Worm (Caenorhabditis elegans) whole organism, L2 larva: Measurements from ENCODE around the gene irld-18.

Experiments used
- F13H6.1 ChIP-seq: sonication (generic microtip); optimal IDR thresholded peaks from 2 replicates; lab custom pipeline; 2016; ENCODE audit warnings: missing genetic modification characterization, missing compliant biosample characterization
- R02D3.7 ChIP-seq: fragments of 150-350 bp; optimal IDR thresholded peaks from 2 replicates; lab custom pipeline; 2014; ENCODE audit warnings: missing biosample characterization, missing genetic modification characterization
- Y55F3AM.14 ChIP-seq: fragments of 200-800 bp; sonication (Bioruptor generic); optimal IDR thresholded peaks from 2 replicates; lab custom pipeline; 2018; ENCODE audit warnings: mild to moderate bottlenecking, missing genetic modification characterization, missing compliant biosample characterization
- ZK546.5 ChIP-seq: sonication (generic microtip); optimal IDR thresholded peaks from 2 replicates; lab custom pipeline; 2017; ENCODE audit warnings: missing biosample characterization, missing genetic modification characterization
- alr-1 ChIP-seq: fragments of 150-350 bp; optimal IDR thresholded peaks from 2 replicates; lab custom pipeline; 2014; ENCODE audit warnings: missing biosample characterization, missing genetic modification characterization
- aly-2 ChIP-seq: fragments of 150-350 bp; optimal IDR thresholded peaks from 2 replicates; lab custom pipeline; 2014; ENCODE audit warnings: missing biosample characterization, missing genetic modification characterization
- ama-1 ChIP-seq: fragments of 150-350 bp; optimal IDR thresholded peaks from 2 replicates; lab custom pipeline; 2018; ENCODE audit warnings: inconsistent platforms
- ceh-16 ChIP-seq: fragments of 150-350 bp; optimal IDR thresholded peaks from 2 replicates; lab custom pipeline; 2014; ENCODE audit warnings: missing biosample characterization, missing genetic modification characterization
- ceh-82 ChIP-seq: fragments of 150-350 bp; optimal IDR thresholded peaks from 2 replicates; lab custom pipeline; 2014; ENCODE audit warnings: missing biosample characterization, missing genetic modification characterization
- crh-2 ChIP-seq: sonication (generic microtip); optimal IDR thresholded peaks from 2 replicates; lab custom pipeline; 2017; ENCODE audit warnings: missing biosample characterization, missing genetic modification characterization
- dmd-4 ChIP-seq: sonication (generic microtip); optimal IDR thresholded peaks from 2 replicates; lab custom pipeline; 2017; ENCODE audit warnings: missing biosample characterization, missing genetic modification characterization
- egl-27 ChIP-seq: sonication (generic microtip); optimal IDR thresholded peaks from 3 replicates; lab custom pipeline; 2017; ENCODE audit warnings: missing biosample characterization, missing genetic modification reagents, missing genetic modification characterization
- elt-1 ChIP-seq: fragments of 150-350 bp; optimal IDR thresholded peaks from 2 replicates; lab custom pipeline; 2014; ENCODE audit warnings: missing biosample characterization, missing genetic modification characterization
- elt-3 ChIP-seq: sonication (generic microtip); optimal IDR thresholded peaks from 2 replicates; lab custom pipeline; 2017; ENCODE audit warnings: missing biosample characterization, missing genetic modification characterization
- fos-1 ChIP-seq: fragments of 150-350 bp; optimal IDR thresholded peaks from 2 replicates; lab custom pipeline; 2014; ENCODE audit warnings: missing biosample characterization, missing genetic modification characterization
- gmeb-1 ChIP-seq: fragments of 150-350 bp; optimal IDR thresholded peaks from 2 replicates; lab custom pipeline; 2014; ENCODE audit warnings: missing biosample characterization, missing genetic modification characterization
- lin-11 ChIP-seq: fragments of 150-350 bp; sonication (generic microtip); optimal IDR thresholded peaks from 2 replicates; lab custom pipeline; 2014; ENCODE audit warnings: missing biosample characterization, missing genetic modification characterization, inconsistent platforms, mixed read lengths
- lin-13 ChIP-seq: fragments of 150-350 bp; optimal IDR thresholded peaks from 2 replicates; lab custom pipeline; 2014; ENCODE audit warnings: missing biosample characterization, missing genetic modification reagents, missing genetic modification characterization
- lin-39 ChIP-seq: fragments of 150-350 bp; optimal IDR thresholded peaks from 2 replicates; lab custom pipeline; 2014; ENCODE audit warnings: missing biosample characterization, missing genetic modification reagents, missing genetic modification characterization
- lsy-2 ChIP-seq, 2 experiments: fragments of 150-350 bp in 1 of 2; sonication (generic microtip) in 1 of 2; optimal IDR thresholded peaks; 2 replicates each; lab custom pipeline; 2014 to 2017; ENCODE audit warnings: missing biosample characterization in 2 of 2, missing genetic modification characterization in 2 of 2
- mab-5 ChIP-seq: fragments of 150-350 bp; optimal IDR thresholded peaks from 2 replicates; lab custom pipeline; 2014; ENCODE audit warnings: missing biosample characterization, missing genetic modification characterization
- mbf-1 ChIP-seq: sonication (generic microtip); optimal IDR thresholded peaks from 2 replicates; lab custom pipeline; 2017; ENCODE audit warnings: missing biosample characterization, missing genetic modification characterization
- mdl-1 ChIP-seq, 2 experiments: fragments of 150-350 bp in 1 of 2; sonication (generic microtip) in 1 of 2; optimal IDR thresholded peaks; 2 replicates each; lab custom pipeline; 2017; ENCODE audit warnings: missing biosample characterization in 2 of 2, missing genetic modification characterization in 2 of 2
- nhr-10 ChIP-seq: sonication (generic microtip); optimal IDR thresholded peaks from 2 replicates; lab custom pipeline; 2017; ENCODE audit warnings: missing biosample characterization, missing genetic modification characterization
- nhr-11 ChIP-seq: fragments of 150-350 bp; optimal IDR thresholded peaks from 2 replicates; lab custom pipeline; 2014; ENCODE audit warnings: missing biosample characterization, missing genetic modification characterization
- nhr-12 ChIP-seq: fragments of 150-350 bp; optimal IDR thresholded peaks from 2 replicates; lab custom pipeline; 2014; ENCODE audit warnings: missing biosample characterization, missing genetic modification characterization
- nhr-129 ChIP-seq: fragments of 150-350 bp; optimal IDR thresholded peaks from 2 replicates; lab custom pipeline; 2014; ENCODE audit warnings: missing biosample characterization, missing genetic modification characterization
- nhr-21 ChIP-seq: fragments of 150-350 bp; optimal IDR thresholded peaks from 2 replicates; lab custom pipeline; 2014; ENCODE audit warnings: missing biosample characterization, missing genetic modification characterization
- nhr-23 ChIP-seq: fragments of 150-350 bp; optimal IDR thresholded peaks from 2 replicates; lab custom pipeline; 2014; ENCODE audit warnings: missing biosample characterization, missing genetic modification reagents, missing genetic modification characterization
- nhr-237 ChIP-seq: fragments of 150-350 bp; optimal IDR thresholded peaks from 2 replicates; lab custom pipeline; 2014; ENCODE audit warnings: missing biosample characterization, missing genetic modification characterization
- nhr-25 ChIP-seq: fragments of 150-350 bp; sonication (generic microtip); optimal IDR thresholded peaks from 3 replicates; lab custom pipeline; 2014; ENCODE audit warnings: missing biosample characterization, missing genetic modification characterization
- nhr-6 ChIP-seq: fragments of 150-350 bp; optimal IDR thresholded peaks from 2 replicates; lab custom pipeline; 2014; ENCODE audit warnings: missing biosample characterization, missing genetic modification characterization
- nhr-77 ChIP-seq: fragments of 150-350 bp; optimal IDR thresholded peaks from 2 replicates; lab custom pipeline; 2014; ENCODE audit warnings: missing biosample characterization, missing genetic modification characterization
- peb-1 ChIP-seq: fragments of 150-350 bp; optimal IDR thresholded peaks from 2 replicates; lab custom pipeline; 2014; ENCODE audit warnings: missing biosample characterization, missing genetic modification characterization
- sem-4 ChIP-seq: fragments of 150-350 bp; optimal IDR thresholded peaks from 2 replicates; lab custom pipeline; 2014; ENCODE audit warnings: missing biosample characterization, missing genetic modification reagents, missing genetic modification characterization
- skn-1 ChIP-seq: sonication (generic microtip); optimal IDR thresholded peaks from 2 replicates; lab custom pipeline; 2017; ENCODE audit warnings: missing biosample characterization, missing genetic modification characterization
- sma-3 ChIP-seq: sonication (generic microtip); optimal IDR thresholded peaks from 2 replicates; lab custom pipeline; 2016; ENCODE audit warnings: missing genetic modification reagents, missing genetic modification characterization, missing compliant biosample characterization
- sma-9 ChIP-seq, 2 experiments: fragments of 150-350 bp in 1 of 2; sonication (generic microtip) in 1 of 2; optimal IDR thresholded peaks; 2 replicates each; lab custom pipeline; 2014 to 2016; ENCODE audit warnings: missing genetic modification characterization in 2 of 2, mild to moderate bottlenecking in 1 of 2, missing biosample characterization in 1 of 2, missing compliant biosample characterization in 1 of 2, missing genetic modification reagents in 1 of 2, moderate library complexity in 1 of 2
- snpc-4 ChIP-seq: fragments of 150-350 bp; optimal IDR thresholded peaks from 2 replicates; lab custom pipeline; 2014; ENCODE audit warnings: missing biosample characterization, missing genetic modification characterization
- unc-39 ChIP-seq: fragments of 150-350 bp; optimal IDR thresholded peaks from 2 replicates; lab custom pipeline; 2014; ENCODE audit warnings: missing biosample characterization, missing genetic modification characterization
- unc-55 ChIP-seq: fragments of 150-350 bp; sonication (generic microtip); optimal IDR thresholded peaks from 3 replicates; lab custom pipeline; 2014; ENCODE audit warnings: missing biosample characterization, missing genetic modification reagents, missing genetic modification characterization
- unc-62 ChIP-seq: fragments of 150-350 bp; optimal IDR thresholded peaks from 2 replicates; lab custom pipeline; 2014; ENCODE audit warnings: missing biosample characterization, missing genetic modification reagents, missing genetic modification characterization
- zag-1 ChIP-seq: fragments of 150-350 bp; optimal IDR thresholded peaks from 2 replicates; lab custom pipeline; 2014; ENCODE audit warnings: missing biosample characterization, missing genetic modification characterization
- ztf-1 ChIP-seq: fragments of 200-800 bp; sonication (Bioruptor generic); conservative IDR thresholded peaks from 2 replicates; pipeline ENCODE4 v1.3.6; 2022; ENCODE audit warnings: missing genetic modification characterization, missing compliant biosample characterization
- ztf-11 ChIP-seq: sonication (generic microtip); optimal IDR thresholded peaks from 2 replicates; lab custom pipeline; 2017; ENCODE audit warnings: missing biosample characterization, missing genetic modification characterization
- ztf-4 ChIP-seq: fragments of 150-350 bp; optimal IDR thresholded peaks from 2 replicates; lab custom pipeline; 2014; ENCODE audit warnings: missing biosample characterization, missing genetic modification characterization

Gene irld-18

DNA sequence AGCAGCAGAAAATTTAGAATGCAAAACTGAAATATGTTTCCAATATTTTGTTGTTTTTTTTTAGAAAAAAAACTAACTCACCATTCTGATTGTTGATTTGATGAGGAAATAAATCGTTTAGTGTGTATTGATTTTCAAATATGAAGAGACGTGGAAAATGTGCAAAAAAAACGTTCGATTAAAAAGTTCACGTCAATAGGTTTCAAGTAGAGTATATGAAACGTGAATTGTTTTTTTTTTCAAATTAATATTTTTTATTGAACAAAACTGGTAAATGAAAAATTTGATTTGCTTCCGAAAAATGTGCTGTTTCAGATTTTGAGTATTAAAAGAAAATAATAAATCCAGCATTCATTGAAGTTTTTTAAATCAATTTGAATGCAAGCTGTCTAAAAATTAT is at the start of gene irld-18:
irld-18 (minus strand) TSS at position 101 of the 400 bp plus-strand sequence.
- no peak for TF ChIP-seq aly-2 (tag; lab: Kevin White, UChicago)
- TF ChIP-seq nhr-77 (tag; lab: Kevin White, UChicago), result no peak
- TF ChIP-seq lin-39 (tag; lab: Kevin White, UChicago), result no peak
- no peak for TF ChIP-seq lin-13 (GFP tag; lab: Kevin White, UChicago)
- TF ChIP-seq ZK546.5 (tag; lab: Kevin White, UChicago), result no peak
- no peak for TF ChIP-seq skn-1 (tag; lab: Kevin White, UChicago)
- TF ChIP-seq mbf-1 (tag; lab: Kevin White, UChicago), result no peak
- TF ChIP-seq alr-1 (tag; lab: Kevin White, UChicago), result no peak
- no peak for TF ChIP-seq ztf-11 (tag; lab: Kevin White, UChicago)
- TF ChIP-seq unc-55, result no peak
- TF ChIP-seq snpc-4 (tag; lab: Kevin White, UChicago), result no peak
- no peak for TF ChIP-seq ztf-1
- TF ChIP-seq ztf-4 (tag; lab: Kevin White, UChicago), result no peak
- TF ChIP-seq nhr-23 (tag; lab: Kevin White, UChicago), result no peak
- no peak for TF ChIP-seq nhr-129 (tag; lab: Kevin White, UChicago)
- TF ChIP-seq egl-27 (tag; lab: Kevin White, UChicago), result no peak
- no peak for TF ChIP-seq crh-2 (tag; lab: Kevin White, UChicago)
- TF ChIP-seq elt-3, result no peak

DNA sequence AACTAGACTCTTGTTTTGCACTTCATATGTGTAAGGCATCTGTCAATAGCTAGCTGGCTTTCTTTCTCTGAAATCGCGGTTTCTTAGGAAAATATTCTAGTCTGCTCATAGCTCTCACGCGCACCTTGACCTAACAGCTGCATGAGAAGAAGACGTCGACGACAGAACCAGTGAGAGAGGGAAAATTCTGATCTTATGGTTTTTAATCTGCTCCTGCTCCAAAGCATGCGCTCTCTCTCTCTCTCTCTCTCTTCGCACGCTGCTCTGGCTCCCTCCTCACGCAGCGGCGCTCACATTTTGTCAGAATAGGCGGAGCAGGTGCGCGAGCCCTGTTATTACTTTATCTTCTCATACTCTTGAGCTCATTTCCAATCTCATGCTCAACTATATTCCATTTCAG is 41.3 kb upstream of the irld-18 start:
- peak; percentile 23 for TF ChIP-seq Y55F3AM.14
- TF ChIP-seq nhr-6 (tag; lab: Kevin White, UChicago), result peak; percentile 52
- peak; percentile 34 for TF ChIP-seq F13H6.1 (tag; lab: Kevin White, UChicago)
- TF ChIP-seq nhr-12 (tag; lab: Kevin White, UChicago), result no peak
- no peak for TF ChIP-seq nhr-237 (tag; lab: Kevin White, UChicago)
- no peak for TF ChIP-seq fos-1
- TF ChIP-seq nhr-23 (tag; lab: Kevin White, UChicago), result no peak
- TF ChIP-seq nhr-10, result no peak
- TF ChIP-seq lsy-2 (tag; optimal IDR thresholded peaks at IDR 0.05; lab: Kevin White, UChicago), result peak in 1 of 2 experiments; percentile 21
- peak; percentile 29 for TF ChIP-seq sma-9 (GFP tag; optimal IDR thresholded peaks at IDR 0.05; lab: Kevin White, UChicago)
- no peak for TF ChIP-seq sma-9 (tag; optimal IDR thresholded peaks at IDR 0.05; lab: Kevin White, UChicago)
- peak; percentile 14 for TF ChIP-seq lin-11
- no peak for TF ChIP-seq elt-1 (tag; lab: Kevin White, UChicago)
- TF ChIP-seq nhr-129 (tag; lab: Kevin White, UChicago), result peak; percentile 57
- no peak for TF ChIP-seq mdl-1 (tag; optimal IDR thresholded peaks at IDR 0.05; lab: Kevin White, UChicago)
- no peak for TF ChIP-seq mbf-1 (tag; lab: Kevin White, UChicago)
- TF ChIP-seq ztf-1, result no peak
- TF ChIP-seq R02D3.7 (tag; lab: Kevin White, UChicago), result no peak
- TF ChIP-seq dmd-4 (tag; lab: Kevin White, UChicago), result no peak
- TF ChIP-seq zag-1 (tag; lab: Kevin White, UChicago), result no peak
- no peak for TF ChIP-seq lin-13 (GFP tag; lab: Kevin White, UChicago)
- TF ChIP-seq ama-1 (lab: Kevin White, UChicago), result peak; percentile 33
- TF ChIP-seq unc-55, result no peak
- no peak for TF ChIP-seq peb-1 (tag; lab: Kevin White, UChicago)
- no peak for TF ChIP-seq skn-1 (tag; lab: Kevin White, UChicago)
- no peak for TF ChIP-seq gmeb-1 (tag; lab: Kevin White, UChicago)

- TF ChIP-seq unc-62 (GFP tag; lab: Kevin White, UChicago), result no peak
- TF ChIP-seq nhr-21 (tag; lab: Kevin White, UChicago), result peak; percentile 10
These were observed 40.3 kb upstream of the irld-18 start for ce11 chrIV:14621117-14621516.

DNA sequence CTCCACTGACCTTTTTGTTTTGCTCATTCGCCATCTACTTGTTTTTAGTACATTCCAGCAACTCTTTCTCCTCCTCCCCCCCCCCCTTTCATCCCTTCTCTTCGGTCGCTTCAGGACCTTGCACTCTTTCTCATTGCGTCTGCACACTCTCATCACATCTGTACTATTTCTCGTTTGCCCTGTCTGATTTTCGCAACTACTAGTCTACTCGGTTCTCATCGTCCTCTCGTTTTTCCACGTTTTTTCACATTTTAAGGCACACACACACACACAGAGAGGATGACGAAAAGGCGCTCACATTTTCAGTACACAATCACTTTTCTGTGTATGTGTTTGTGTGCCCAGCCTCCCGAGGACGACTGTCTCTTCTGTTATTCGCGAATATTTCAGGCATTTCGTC is 39.7 kb upstream of the irld-18 start:
- TF ChIP-seq dmd-4 (tag; lab: Kevin White, UChicago) (no peak), ztf-11 (tag; lab: Kevin White, UChicago) (no peak), sem-4 (tag; lab: Kevin White, UChicago) (no peak), gmeb-1 (tag; lab: Kevin White, UChicago) (peak; percentile 19), F13H6.1 (tag; lab: Kevin White, UChicago) (peak; percentile 79), aly-2 (tag; lab: Kevin White, UChicago) (no peak), sma-9 (GFP tag; optimal IDR thresholded peaks at IDR 0.05; lab: Kevin White, UChicago) (peak; percentile 64), sma-9 (tag; optimal IDR thresholded peaks at IDR 0.05; lab: Kevin White, UChicago) (no peak), nhr-10 (no peak), crh-2 (tag; lab: Kevin White, UChicago) (peak; percentile 81), nhr-12 (tag; lab: Kevin White, UChicago) (no peak), R02D3.7 (tag; lab: Kevin White, UChicago) (no peak), mdl-1 (tag; optimal IDR thresholded peaks at IDR 0.05; lab: Kevin White, UChicago) (peak; percentile 25 to 45), skn-1 (tag; lab: Kevin White, UChicago) (no peak), ceh-16 (no peak), lsy-2 (tag; optimal IDR thresholded peaks at IDR 0.05; lab: Kevin White, UChicago) (peak; percentile 42 to 58), nhr-11 (tag; lab: Kevin White, UChicago) (no peak), fos-1 (peak; percentile 61), unc-39 (tag; lab: Kevin White, UChicago) (no peak), alr-1 (tag; lab: Kevin White, UChicago) (no peak), mab-5 (tag; lab: Kevin White, UChicago) (no peak), lin-13 (GFP tag; lab: Kevin White, UChicago) (no peak), nhr-25 (tag; lab: Kevin White, UChicago) (no peak), elt-1 (tag; lab: Kevin White, UChicago) (no peak), sma-3 (GFP tag; lab: Kevin White, UChicago) (no peak), ztf-4 (tag; lab: Kevin White, UChicago) (no peak), zag-1 (tag; lab: Kevin White, UChicago) (peak; percentile 15), ceh-82 (tag; lab: Kevin White, UChicago) (no peak)
